In the genomic region with DNA sequence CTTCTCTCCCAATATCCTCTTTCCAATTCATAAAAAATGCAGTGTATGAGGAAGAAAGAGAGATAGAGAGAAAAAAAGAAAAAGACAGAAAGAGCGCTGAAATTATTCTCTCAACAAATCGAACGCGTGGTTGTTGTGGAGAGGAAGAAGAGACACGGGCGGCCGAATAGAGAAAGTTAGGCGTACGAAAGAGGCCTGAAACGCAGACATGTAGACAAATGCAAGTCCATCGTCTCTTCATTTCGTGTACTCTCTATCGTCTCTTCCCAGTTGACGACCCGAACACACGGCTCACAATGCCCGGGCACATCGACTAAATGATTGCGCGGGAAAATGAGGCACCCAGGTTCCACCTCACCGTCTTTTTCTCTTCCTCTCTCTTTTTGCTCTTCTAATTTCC, we compare ENCODE assay signal across 3 worm cellular contexts.
TF ChIP-seq lines count a peak whose summit lies in the region.

No protein-coding gene starts in this region.

TF ChIP-seq in whole organism, L2 larva, 48 proteins besides CTCF, POLR2A, EP300 and RAD21 (continued from another document):
- no peak for TF ChIP-seq ztf-1 (GFP tag; conservative IDR thresholded peaks at IDR 0.05; lab: Robert Waterston, UW)
- no peak for TF ChIP-seq nhr-12 (tag; optimal IDR thresholded peaks at IDR 0.05; lab: Kevin White, UChicago)
- TF ChIP-seq unc-55 (GFP tag; optimal IDR thresholded peaks at IDR 0.05; lab: Kevin White, UChicago): peak; percentile 88
- peak; percentile 84 for TF ChIP-seq nhr-129 (tag; optimal IDR thresholded peaks at IDR 0.05; lab: Kevin White, UChicago)
- TF ChIP-seq ama-1 (optimal IDR thresholded peaks at IDR 0.05; lab: Kevin White, UChicago): no peak
- TF ChIP-seq dmd-4 (tag; optimal IDR thresholded peaks at IDR 0.05; lab: Kevin White, UChicago): no peak
- no peak for TF ChIP-seq elt-1 (tag; optimal IDR thresholded peaks at IDR 0.05; lab: Kevin White, UChicago)
- peak; percentile 59 for TF ChIP-seq sem-4 (tag; optimal IDR thresholded peaks at IDR 0.05; lab: Kevin White, UChicago)
- no peak for TF ChIP-seq ZK546.5 (tag; optimal IDR thresholded peaks at IDR 0.05; lab: Kevin White, UChicago)
- peak; percentile 58 for TF ChIP-seq nhr-21 (tag; optimal IDR thresholded peaks at IDR 0.05; lab: Kevin White, UChicago)
- TF ChIP-seq ztf-4 (tag; optimal IDR thresholded peaks at IDR 0.05; lab: Kevin White, UChicago): peak; percentile 66
- TF ChIP-seq blmp-1 (tag; optimal IDR thresholded peaks at IDR 0.05; lab: Kevin White, UChicago; ENCODE audit: insufficient read depth): peak; percentile 78
- peak; percentile 58 for TF ChIP-seq lin-13 (GFP tag; optimal IDR thresholded peaks at IDR 0.05; lab: Kevin White, UChicago)
- TF ChIP-seq nhr-6 (tag; optimal IDR thresholded peaks at IDR 0.05; lab: Kevin White, UChicago): peak; percentile 56
- peak; percentile 82 for TF ChIP-seq sma-9 (GFP tag; optimal IDR thresholded peaks at IDR 0.05; lab: Kevin White, UChicago)
- no peak for TF ChIP-seq sma-9 (tag; optimal IDR thresholded peaks at IDR 0.05; lab: Kevin White, UChicago)
- no peak for TF ChIP-seq R02D3.7 (tag; optimal IDR thresholded peaks at IDR 0.05; lab: Kevin White, UChicago)
- TF ChIP-seq unc-62 (GFP tag; optimal IDR thresholded peaks at IDR 0.05; lab: Kevin White, UChicago): no peak
- no peak for TF ChIP-seq ceh-16 (tag; optimal IDR thresholded peaks at IDR 0.05; lab: Kevin White, UChicago)
- TF ChIP-seq crh-2 (tag; optimal IDR thresholded peaks at IDR 0.05; lab: Kevin White, UChicago): peak; percentile 85
- peak; percentile 80 for TF ChIP-seq fos-1 (tag; optimal IDR thresholded peaks at IDR 0.05; lab: Kevin White, UChicago)
- no peak for TF ChIP-seq elt-3 (tag; optimal IDR thresholded peaks at IDR 0.05; lab: Kevin White, UChicago)
- peak; percentile 7 for TF ChIP-seq Y55F3AM.14 (GFP tag; optimal IDR thresholded peaks at IDR 0.05; lab: Kevin White, UChicago)
- TF ChIP-seq mbf-1 (tag; optimal IDR thresholded peaks at IDR 0.05; lab: Kevin White, UChicago): no peak
- TF ChIP-seq peb-1 (tag; optimal IDR thresholded peaks at IDR 0.05; lab: Kevin White, UChicago): no peak
- peak; percentile 29 to 75 for TF ChIP-seq mdl-1 (tag; optimal IDR thresholded peaks at IDR 0.05; lab: Kevin White, UChicago)

TF ChIP-seq in whole organism, L4 larva, 104 proteins besides CTCF, POLR2A, EP300 and RAD21 (continued from another document and continues in another):
- TF ChIP-seq hmg-1.1 (GFP tag; IDR thresholded peaks at IDR 0.05; lab: Robert Waterston, UW): peak; percentile 80
- TF ChIP-seq nhr-10 (tag; optimal IDR thresholded peaks at IDR 0.05; lab: Kevin White, UChicago): no peak
- no peak for TF ChIP-seq lin-1 (GFP tag; IDR thresholded peaks at IDR 0.05; lab: Robert Waterston, UW)
- TF ChIP-seq Y48G9A.11 (GFP tag; IDR thresholded peaks at IDR 0.05; lab: Robert Waterston, UW): no peak
- TF ChIP-seq hlh-30 (tag; optimal IDR thresholded peaks at IDR 0.05; lab: Kevin White, UChicago; ENCODE audit: insufficient read depth): peak; percentile 86
- no peak for TF ChIP-seq ceh-28 (tag; optimal IDR thresholded peaks at IDR 0.05; lab: Kevin White, UChicago)
- TF ChIP-seq nhr-102 (tag; optimal IDR thresholded peaks at IDR 0.05; lab: Kevin White, UChicago): peak; percentile 18
- no peak for TF ChIP-seq attf-4 (tag; optimal IDR thresholded peaks at IDR 0.05; lab: Kevin White, UChicago)
- TF ChIP-seq ctbp-1 (GFP tag; IDR thresholded peaks at IDR 0.05; lab: Robert Waterston, UW): no peak
- TF ChIP-seq set-16 (GFP tag; IDR thresholded peaks at IDR 0.05; lab: Robert Waterston, UW): peak; percentile 35; the same call in 1 of the 2 replicates
- no peak for TF ChIP-seq aly-2 (tag; optimal IDR thresholded peaks at IDR 0.05; lab: Kevin White, UChicago)
- TF ChIP-seq nhr-6 (tag; optimal IDR thresholded peaks at IDR 0.05; lab: Kevin White, UChicago): no peak
- no peak for TF ChIP-seq php-3 (GFP tag; IDR thresholded peaks at IDR 0.05; lab: Robert Waterston, UW)
- peak; percentile 29 for TF ChIP-seq duxl-1 (tag; optimal IDR thresholded peaks at IDR 0.05; lab: Kevin White, UChicago; ENCODE audit: poor library complexity)
- TF ChIP-seq spr-1 (tag; optimal IDR thresholded peaks at IDR 0.05; lab: Kevin White, UChicago): no peak
- peak; percentile 35 for TF ChIP-seq ama-1 (optimal IDR thresholded peaks at IDR 0.05; lab: Kevin White, UChicago)
- no peak for TF ChIP-seq D1046.2 (GFP tag; IDR thresholded peaks at IDR 0.05; lab: Robert Waterston, UW)
- peak; percentile 91 for TF ChIP-seq mxl-3 (GFP tag; optimal IDR thresholded peaks at IDR 0.05; lab: Kevin White, UChicago)
- TF ChIP-seq dpl-1 (GFP tag; optimal IDR thresholded peaks at IDR 0.05; lab: Kevin White, UChicago): peak; percentile 46
- no peak for TF ChIP-seq zfp-3 (GFP tag; conservative IDR thresholded peaks at IDR 0.05; lab: Robert Waterston, UW)
- peak; percentile 47 for TF ChIP-seq dve-1 (tag; optimal IDR thresholded peaks at IDR 0.05; lab: Kevin White, UChicago; ENCODE audit: insufficient read depth)
- peak; percentile 29 for TF ChIP-seq F37D6.2 (tag; optimal IDR thresholded peaks at IDR 0.05; lab: Kevin White, UChicago)
- TF ChIP-seq arid-1 (GFP tag; conservative IDR thresholded peaks at IDR 0.05; lab: Robert Waterston, UW): no peak; the same call in 1 of the 2 replicates
- TF ChIP-seq tra-1 (GFP tag; IDR thresholded peaks at IDR 0.05; lab: Robert Waterston, UW): no peak
- no peak for TF ChIP-seq ceh-20 (GFP tag; IDR thresholded peaks at IDR 0.05; lab: Robert Waterston, UW)
- TF ChIP-seq T20F7.1 (GFP tag; optimal IDR thresholded peaks at IDR 0.05; lab: Kevin White, UChicago): no peak
- peak in 1 of 2 experiments; percentile 46 for TF ChIP-seq hif-1 (tag; optimal IDR thresholded peaks at IDR 0.05; lab: Kevin White, UChicago)
- TF ChIP-seq dmd-8 (GFP tag; IDR thresholded peaks at IDR 0.05; lab: Robert Waterston, UW): no peak
- no peak for TF ChIP-seq madf-9 (GFP tag; conservative IDR thresholded peaks at IDR 0.05; lab: Robert Waterston, UW)
- TF ChIP-seq mdt-29 (GFP tag; IDR thresholded peaks at IDR 0.05; lab: Robert Waterston, UW): no peak
- TF ChIP-seq nhr-76 (tag; optimal IDR thresholded peaks at IDR 0.05; lab: Kevin White, UChicago): no peak
- TF ChIP-seq nhr-237 (tag; optimal IDR thresholded peaks at IDR 0.05; lab: Kevin White, UChicago): no peak
- TF ChIP-seq ZK546.5 (tag; optimal IDR thresholded peaks at IDR 0.05; lab: Kevin White, UChicago): no peak
- no peak for TF ChIP-seq egl-27 (tag; optimal IDR thresholded peaks at IDR 0.05; lab: Kevin White, UChicago)
- TF ChIP-seq gei-8 (GFP tag; optimal IDR thresholded peaks at IDR 0.05; lab: Kevin White, UChicago): no peak
- no peak for TF ChIP-seq R02D3.7 (tag; optimal IDR thresholded peaks at IDR 0.05; lab: Kevin White, UChicago)
- TF ChIP-seq dmd-6 (GFP tag; IDR thresholded peaks at IDR 0.05; lab: Robert Waterston, UW): peak; percentile 62; the same call in 1 of the 2 replicates
- no peak for TF ChIP-seq lin-15B (tag; optimal IDR thresholded peaks at IDR 0.05; lab: Kevin White, UChicago)
- TF ChIP-seq lir-3 (tag; optimal IDR thresholded peaks at IDR 0.05; lab: Kevin White, UChicago): no peak
- TF ChIP-seq snpc-1.2 (GFP tag; IDR thresholded peaks at IDR 0.05; lab: Robert Waterston, UW): no peak
- TF ChIP-seq mes-2 (tag; optimal IDR thresholded peaks at IDR 0.05; lab: Kevin White, UChicago; ENCODE audit: poor library complexity, severe bottlenecking): peak; percentile 62
- no peak for TF ChIP-seq daf-19 (GFP tag; conservative IDR thresholded peaks at IDR 0.05; lab: Robert Waterston, UW)
- no peak for TF ChIP-seq dmd-9 (GFP tag; IDR thresholded peaks at IDR 0.05; lab: Robert Waterston, UW)
- TF ChIP-seq ceh-82 (tag; optimal IDR thresholded peaks at IDR 0.05; lab: Kevin White, UChicago): no peak
- peak in 1 of 2 experiments; percentile 16 for TF ChIP-seq daf-16 (GFP tag; optimal IDR thresholded peaks at IDR 0.05; lab: Kevin White, UChicago)
- peak; percentile 40 for TF ChIP-seq daf-16 (tag; optimal IDR thresholded peaks at IDR 0.05; lab: Kevin White, UChicago)
- peak; percentile 90 for TF ChIP-seq hlh-11 (tag; optimal IDR thresholded peaks at IDR 0.05; lab: Kevin White, UChicago)
- TF ChIP-seq ceh-62 (tag; optimal IDR thresholded peaks at IDR 0.05; lab: Kevin White, UChicago): no peak
- peak; percentile 86 for TF ChIP-seq nhr-28 (tag; optimal IDR thresholded peaks at IDR 0.05; lab: Kevin White, UChicago)
- peak; percentile 9 for TF ChIP-seq zip-2 (tag; optimal IDR thresholded peaks at IDR 0.05; lab: Kevin White, UChicago)
- peak; percentile 45 for TF ChIP-seq nhr-48 (tag; optimal IDR thresholded peaks at IDR 0.05; lab: Kevin White, UChicago)
- peak; percentile 78 for TF ChIP-seq rbr-2 (tag; optimal IDR thresholded peaks at IDR 0.05; lab: Kevin White, UChicago)

TF ChIP-seq in whole organism, late embryonic, 69 proteins besides CTCF, POLR2A, EP300 and RAD21 (continued from another document):
- TF ChIP-seq pha-4 (tag; optimal IDR thresholded peaks at IDR 0.05; lab: Kevin White, UChicago) (no peak), sox-4 (tag; optimal IDR thresholded peaks at IDR 0.05; lab: Kevin White, UChicago) (peak; percentile 11), gmeb-2 (tag; optimal IDR thresholded peaks at IDR 0.05; lab: Kevin White, UChicago) (no peak), F13H6.1 (tag; optimal IDR thresholded peaks at IDR 0.05; lab: Kevin White, UChicago) (peak; percentile 23), ceh-30 (tag; optimal IDR thresholded peaks at IDR 0.05; lab: Kevin White, UChicago) (no peak), unc-42 (tag; optimal IDR thresholded peaks at IDR 0.05; lab: Kevin White, UChicago) (peak; percentile 42), ceh-19 (GFP tag; optimal IDR thresholded peaks at IDR 0.05; lab: Kevin White, UChicago) (peak; percentile 40), fkh-6 (tag; optimal IDR thresholded peaks at IDR 0.05; lab: Kevin White, UChicago) (no peak), ama-1 (optimal IDR thresholded peaks at IDR 0.05; lab: Kevin White, UChicago) (no peak), ceh-31 (tag; optimal IDR thresholded peaks at IDR 0.05; lab: Kevin White, UChicago) (peak; percentile 77), ttx-3 (tag; optimal IDR thresholded peaks at IDR 0.05; lab: Kevin White, UChicago) (no peak), K02D7.2 (tag; optimal IDR thresholded peaks at IDR 0.05; lab: Kevin White, UChicago) (no peak), nhr-232 (tag; optimal IDR thresholded peaks at IDR 0.05; lab: Kevin White, UChicago) (no peak), ceh-9 (tag; optimal IDR thresholded peaks at IDR 0.05; lab: Kevin White, UChicago) (no peak), sox-2 (GFP tag; IDR thresholded peaks at IDR 0.05; lab: Robert Waterston, UW) (no peak), fkh-10 (GFP tag; optimal IDR thresholded peaks at IDR 0.05; lab: Kevin White, UChicago) (no peak), elt-4 (tag; optimal IDR thresholded peaks at IDR 0.05; lab: Kevin White, UChicago) (no peak), npax-4 (tag; optimal IDR thresholded peaks at IDR 0.05; lab: Kevin White, UChicago) (no peak), K09A11.1 (tag; optimal IDR thresholded peaks at IDR 0.05; lab: Kevin White, UChicago; ENCODE audit: insufficient read depth) (no peak), syd-9 (tag; optimal IDR thresholded peaks at IDR 0.05; lab: Kevin White, UChicago) (no peak), ceh-48 (tag; optimal IDR thresholded peaks at IDR 0.05; lab: Kevin White, UChicago) (no peak), pax-1 (tag; optimal IDR thresholded peaks at IDR 0.05; lab: Kevin White, UChicago) (no peak), sdc-2 (tag; optimal IDR thresholded peaks at IDR 0.05; lab: Kevin White, UChicago) (no peak), dmd-4 (tag; optimal IDR thresholded peaks at IDR 0.05; lab: Kevin White, UChicago; ENCODE audit: borderline replicate concordance) (no peak), eyg-1 (tag; optimal IDR thresholded peaks at IDR 0.05; lab: Kevin White, UChicago) (no peak), elt-2 (tag; optimal IDR thresholded peaks at IDR 0.05; lab: Kevin White, UChicago) (peak; percentile 63), unc-86 (tag; optimal IDR thresholded peaks at IDR 0.05; lab: Kevin White, UChicago) (no peak), hlh-15 (tag; optimal IDR thresholded peaks at IDR 0.05; lab: Kevin White, UChicago) (no peak), ceh-45 (GFP tag; IDR thresholded peaks at IDR 0.05; lab: Robert Waterston, UW) (no peak), pqm-1 (tag; optimal IDR thresholded peaks at IDR 0.05; lab: Kevin White, UChicago) (no peak), nhr-11 (tag; optimal IDR thresholded peaks at IDR 0.05; lab: Kevin White, UChicago) (no peak), zip-5 (tag; optimal IDR thresholded peaks at IDR 0.05; lab: Kevin White, UChicago) (no peak), tbx-7 (tag; optimal IDR thresholded peaks at IDR 0.05; lab: Kevin White, UChicago) (no peak), ceh-24 (tag; optimal IDR thresholded peaks at IDR 0.05; lab: Kevin White, UChicago) (no peak), dve-1 (tag; optimal IDR thresholded peaks at IDR 0.05; lab: Kevin White, UChicago) (peak; percentile 28), unc-3 (GFP tag; conservative IDR thresholded peaks at IDR 0.05; lab: Robert Waterston, UW) (no peak), unc-3 (tag; optimal IDR thresholded peaks at IDR 0.05; lab: Kevin White, UChicago) (no peak), madf-2 (tag; optimal IDR thresholded peaks at IDR 0.05; lab: Kevin White, UChicago) (no peak), tbx-2 (tag; optimal IDR thresholded peaks at IDR 0.05; lab: Kevin White, UChicago) (peak; percentile 44), rnt-1 (tag; optimal IDR thresholded peaks at IDR 0.05; lab: Kevin White, UChicago) (no peak), ceh-6 (GFP tag; optimal IDR thresholded peaks at IDR 0.05; lab: Kevin White, UChicago) (no peak), mec-3 (tag; optimal IDR thresholded peaks at IDR 0.05; lab: Kevin White, UChicago; ENCODE audit: borderline replicate concordance) (no peak), fax-1 (tag; optimal IDR thresholded peaks at IDR 0.05; lab: Kevin White, UChicago) (no peak), ceh-14 (tag; optimal IDR thresholded peaks at IDR 0.05; lab: Kevin White, UChicago) (peak; percentile 33), lin-11 (tag; optimal IDR thresholded peaks at IDR 0.05; lab: Kevin White, UChicago) (no peak)
